Worm (Caenorhabditis elegans) whole organism, early embryonic: ENCODE data around the gene clec-219.

Experiments used
- B0310.2 ChIP-seq: sonication (generic microtip); optimal IDR thresholded peaks from 2 replicates; lab custom pipeline; 2016; ENCODE audit warnings: mild to moderate bottlenecking, missing genetic modification characterization, missing compliant biosample characterization
- F13C5.2 ChIP-seq: sonication (generic microtip); optimal IDR thresholded peaks from 2 replicates; lab custom pipeline; 2017; ENCODE audit warnings: mild to moderate bottlenecking, missing genetic modification characterization, inconsistent platforms, missing compliant biosample characterization
- ama-1 ChIP-seq: fragments of 150-350 bp; optimal IDR thresholded peaks from 2 replicates; lab custom pipeline; 2014
- ets-7 ChIP-seq: sonication (generic microtip); optimal IDR thresholded peaks from 2 replicates; lab custom pipeline; 2016; ENCODE audit warnings: missing genotype, missing genetic modification characterization, missing compliant biosample characterization
- flt-1 ChIP-seq: fragments of 200-800 bp; sonication (Bioruptor generic); IDR thresholded peaks from 2 replicates; pipeline ENCODE4 v1.3.6; 2022; ENCODE audit warnings: missing genetic modification characterization, missing compliant biosample characterization
- hmbx-1 ChIP-seq: sonication (generic microtip); optimal IDR thresholded peaks from 2 replicates; lab custom pipeline; 2016; ENCODE audit warnings: mild to moderate bottlenecking, missing genetic modification characterization, missing compliant biosample characterization
- hmg-4 ChIP-seq: fragments of 200-800 bp; sonication (Bioruptor generic); optimal IDR thresholded peaks from 2 replicates; lab custom pipeline; 2018; ENCODE audit warnings: mild to moderate bottlenecking, missing genetic modification characterization, missing compliant biosample characterization
- hnd-1 ChIP-seq: sonication (generic microtip); optimal IDR thresholded peaks from 2 replicates; lab custom pipeline; 2016; ENCODE audit warnings: missing genetic modification characterization, missing compliant biosample characterization
- pes-1 ChIP-seq: fragments of 200-800 bp; sonication (Bioruptor generic); IDR thresholded peaks from 2 replicates; pipeline ENCODE4 v1.3.6; 2022; ENCODE audit warnings: missing genetic modification reagents, missing genetic modification characterization, missing compliant biosample characterization
- scrt-1 ChIP-seq: fragments of 200-800 bp; sonication (Bioruptor generic); IDR thresholded peaks from 2 replicates; pipeline ENCODE4 v1.3.6; 2022; ENCODE audit warnings: missing genetic modification characterization, missing compliant biosample characterization
- sea-1 ChIP-seq: fragments of 200-800 bp; sonication (Bioruptor generic); conservative IDR thresholded peaks from 2 replicates; pipeline ENCODE4 v1.3.6; 2022; ENCODE audit warnings: missing genetic modification characterization, missing compliant biosample characterization
- tbx-37 ChIP-seq: fragments of 200-800 bp; sonication (Bioruptor generic); conservative IDR thresholded peaks from 2 replicates; pipeline ENCODE4 v1.3.6; 2022; ENCODE audit warnings: missing genetic modification reagents, missing genetic modification characterization, missing compliant biosample characterization
- tra-4 ChIP-seq: sonication (generic microtip); optimal IDR thresholded peaks from 2 replicates; lab custom pipeline; 2017; ENCODE audit warnings: missing genetic modification characterization, missing compliant biosample characterization

DNA sequence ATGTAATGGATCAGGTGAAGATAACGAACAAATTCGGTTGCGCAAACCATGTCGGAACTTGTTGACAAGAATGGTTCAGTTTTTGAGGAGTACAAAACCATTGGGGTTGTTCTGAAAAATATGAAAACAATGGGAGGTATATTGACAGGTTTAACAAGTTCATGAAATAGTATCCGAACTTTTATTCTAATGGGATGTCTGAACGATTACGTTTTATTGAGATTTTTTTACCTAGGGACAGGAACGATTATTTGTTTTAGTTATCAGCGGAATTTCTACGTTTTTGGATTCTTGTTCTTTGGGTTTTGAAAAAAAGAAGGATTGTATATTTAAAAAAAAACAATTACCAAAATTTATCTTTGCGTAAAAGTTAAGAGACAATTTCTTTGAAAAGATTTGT is 37.5 kb upstream of the clec-219 start, which contains the start of gene str-135:
- TF ChIP-seq ama-1 (lab: Kevin White, UChicago): no peak
- no peak for TF ChIP-seq scrt-1 (GFP tag; lab: Robert Waterston, UW)
- TF ChIP-seq flt-1 (GFP tag; lab: Robert Waterston, UW): no peak
- no peak for TF ChIP-seq tra-4
- TF ChIP-seq hmbx-1 (tag; lab: Kevin White, UChicago): no peak
- TF ChIP-seq hnd-1 (tag; lab: Kevin White, UChicago): no peak
- TF ChIP-seq sea-1 (GFP tag; lab: Robert Waterston, UW): no peak
- TF ChIP-seq pes-1 (GFP tag; lab: Robert Waterston, UW): no peak
- no peak for TF ChIP-seq F13C5.2 (tag; lab: Kevin White, UChicago)
- no peak for TF ChIP-seq B0310.2 (tag; lab: Kevin White, UChicago)
- TF ChIP-seq tbx-37 (GFP tag; lab: Robert Waterston, UW): no peak
- TF ChIP-seq hmg-4: no peak
- TF ChIP-seq ets-7 (tag; lab: Kevin White, UChicago): no peak
